Fruit fly (Drosophila melanogaster) whole organism, embryonic: Measurements from ENCODE around the gene CG44088.

Source experiments
- CG10147 ChIP-seq: fragments of 200-800 bp; sonication (Bioruptor generic); optimal IDR thresholded peaks from 2 replicates; lab custom pipeline; 2019; ENCODE audit warnings: missing biosample characterization, mild to moderate bottlenecking, missing genetic modification characterization, moderate library complexity
- CG10321 ChIP-seq: fragments of 200-800 bp; sonication (Bioruptor generic); IDR thresholded peaks from 2 replicates; pipeline ENCODE4 v1.3.6; 2022; ENCODE audit warnings: missing biosample characterization, missing genetic modification characterization
- CG10462 ChIP-seq: fragments of 200-800 bp; sonication (Bioruptor generic); optimal IDR thresholded peaks from 2 replicates; lab custom pipeline; 2016; ENCODE audit warnings: missing biosample characterization, missing genetic modification characterization
- CG10565 ChIP-seq: fragments of 200-800 bp; sonication (Bioruptor generic); optimal IDR thresholded peaks from 3 replicates; lab custom pipeline; 2016; ENCODE audit warnings: missing biosample characterization, mild to moderate bottlenecking, missing genetic modification characterization
- CG11247 ChIP-seq: fragments of 200-800 bp; sonication (Bioruptor generic); IDR thresholded peaks from 2 replicates; pipeline ENCODE4 v1.3.6; 2022; ENCODE audit warnings: missing biosample characterization, missing genetic modification characterization
- CG11504 ChIP-seq: fragments of 200-800 bp; sonication (Bioruptor generic); optimal IDR thresholded peaks from 3 replicates; lab custom pipeline; 2019; ENCODE audit warnings: missing biosample characterization, mild to moderate bottlenecking, missing genetic modification characterization, moderate library complexity
- CG13424 ChIP-seq: fragments of 200-800 bp; sonication (Bioruptor generic); optimal IDR thresholded peaks from 2 replicates; lab custom pipeline; 2019; ENCODE audit warnings: missing biosample characterization, mild to moderate bottlenecking, missing genetic modification characterization, moderate library complexity
- CG14014 ChIP-seq: fragments of 200-800 bp; sonication (Bioruptor generic); IDR thresholded peaks from 2 replicates; pipeline ENCODE4 v1.3.6; 2022; ENCODE audit warnings: missing biosample characterization, missing genetic modification characterization
- CG1647 ChIP-seq: fragments of 200-800 bp; sonication (Bioruptor generic); optimal IDR thresholded peaks from 3 replicates; lab custom pipeline; 2016; ENCODE audit warnings: missing biosample characterization, missing genetic modification characterization
- CG17186 ChIP-seq: fragments of 200-800 bp; sonication (Bioruptor generic); optimal IDR thresholded peaks from 3 replicates; lab custom pipeline; 2017; ENCODE audit warnings: missing biosample characterization, missing genetic modification reagents, missing genetic modification characterization
- CG17361 ChIP-seq: fragments of 200-800 bp; sonication (Bioruptor generic); IDR thresholded peaks from 3 replicates; pipeline ENCODE4 v1.3.6; 2022; ENCODE audit warnings: missing biosample characterization, missing genetic modification characterization
- CG17829 ChIP-seq: fragments of 200-800 bp; optimal IDR thresholded peaks from 2 replicates; lab custom pipeline; 2019; ENCODE audit warnings: missing biosample characterization, mild to moderate bottlenecking, missing genetic modification characterization, moderate library complexity
- CG18262 ChIP-seq: fragments of 200-800 bp; optimal IDR thresholded peaks from 3 replicates; lab custom pipeline; 2019; ENCODE audit warnings: missing biosample characterization, mild to moderate bottlenecking, missing genetic modification characterization, moderate library complexity
- CG2129 ChIP-seq: fragments of 200-800 bp; sonication (Bioruptor generic); IDR thresholded peaks from 2 replicates; pipeline ENCODE4 v1.3.6; 2022; ENCODE audit warnings: missing biosample characterization, missing genetic modification characterization; ENCODE audit not compliant: partially characterized antibody
- CG31224 ChIP-seq: fragments of 200-800 bp; sonication (Bioruptor generic); IDR thresholded peaks from 2 replicates; pipeline ENCODE4 v1.3.6; 2022; ENCODE audit warnings: missing biosample characterization, missing genetic modification characterization
- CG34422 ChIP-seq: fragments of 200-800 bp; sonication (Bioruptor generic); IDR thresholded peaks from 3 replicates; pipeline ENCODE4 v1.3.6; 2022; ENCODE audit warnings: missing biosample characterization, missing genetic modification characterization
- CG4617 ChIP-seq: fragments of 200-800 bp; sonication (Bioruptor generic); optimal IDR thresholded peaks from 3 replicates; lab custom pipeline; 2016; ENCODE audit warnings: missing biosample characterization, missing genetic modification characterization, borderline replicate concordance
- CG4707 ChIP-seq: fragments of 200-800 bp; sonication (Bioruptor generic); optimal IDR thresholded peaks from 2 replicates; lab custom pipeline; 2018; ENCODE audit warnings: missing biosample characterization, mild to moderate bottlenecking, missing genetic modification characterization, moderate library complexity
- CG6654 ChIP-seq: fragments of 200-800 bp; sonication (Bioruptor generic); optimal IDR thresholded peaks from 2 replicates; lab custom pipeline; 2017; ENCODE audit warnings: missing biosample characterization, mild to moderate bottlenecking, missing genetic modification characterization
- CG6765 ChIP-seq: fragments of 200-800 bp; sonication (Bioruptor generic); optimal IDR thresholded peaks from 3 replicates; lab custom pipeline; 2017; ENCODE audit warnings: missing biosample characterization, mild to moderate bottlenecking, missing genetic modification characterization
- CG9876 ChIP-seq: fragments of 200-800 bp; sonication (Bioruptor generic); optimal IDR thresholded peaks from 2 replicates; lab custom pipeline; 2016; ENCODE audit warnings: missing biosample characterization, missing genetic modification characterization
- Dip2 ChIP-seq: fragments of 200-800 bp; sonication (Bioruptor generic); IDR thresholded peaks from 2 replicates; pipeline ENCODE4 v1.3.6; 2022; ENCODE audit warnings: missing biosample characterization, missing genetic modification characterization
- Gug ChIP-seq: fragments of 200-800 bp; sonication (Bioruptor generic); IDR thresholded peaks from 4 replicates; pipeline ENCODE4 v1.3.6; 2022; ENCODE audit warnings: missing biosample characterization, missing genetic modification characterization
- Hr51 ChIP-seq, 2 experiments: fragments of 200-800 bp; sonication (Bioruptor generic); optimal IDR thresholded peaks; 2 replicates in 1 of 2; 3 replicates in 1 of 2; lab custom pipeline; 2016 to 2018; ENCODE audit warnings: missing biosample characterization in 2 of 2, missing genetic modification characterization in 2 of 2, mild to moderate bottlenecking in 1 of 2, moderate library complexity in 1 of 2
- Mad ChIP-seq: fragments of 200-800 bp; sonication (Bioruptor generic); optimal IDR thresholded peaks from 2 replicates; lab custom pipeline; 2016; ENCODE audit warnings: missing biosample characterization, missing genetic modification characterization
- Med ChIP-seq: fragments of 200-800 bp; sonication (Bioruptor generic); peaks from one replicate; lab custom pipeline; 2016; ENCODE audit warnings: missing biosample characterization, missing genetic modification characterization, mild to moderate bottlenecking, inconsistent platforms, moderate library complexity
- Meics ChIP-seq: fragments of 200-800 bp; sonication (Bioruptor generic); optimal IDR thresholded peaks from 2 replicates; lab custom pipeline; 2017; ENCODE audit warnings: missing biosample characterization, mild to moderate bottlenecking, missing genetic modification characterization
- Mes4 ChIP-seq: fragments of 200-800 bp; sonication (Bioruptor generic); optimal IDR thresholded peaks from 2 replicates; lab custom pipeline; 2016; ENCODE audit warnings: missing biosample characterization, missing genetic modification characterization
- NFAT ChIP-seq: fragments of 200-800 bp; sonication (Bioruptor generic); IDR thresholded peaks from 2 replicates; pipeline ENCODE4 v1.3.6; 2022; ENCODE audit warnings: missing biosample characterization, missing genetic modification characterization
- Optix ChIP-seq: fragments of 200-800 bp; sonication (Bioruptor generic); IDR thresholded peaks from 3 replicates; pipeline ENCODE4 v1.3.6; 2022; ENCODE audit warnings: missing biosample characterization, missing genetic modification characterization
- Six4 ChIP-seq: fragments of 200-800 bp; sonication (Bioruptor generic); optimal IDR thresholded peaks from 2 replicates; lab custom pipeline; 2016; ENCODE audit warnings: missing biosample characterization, missing genetic modification characterization
- YL-1 ChIP-seq: fragments of 200-800 bp; sonication (Bioruptor generic); optimal IDR thresholded peaks from 3 replicates; lab custom pipeline; 2017; ENCODE audit warnings: missing biosample characterization, mild to moderate bottlenecking, missing genetic modification characterization
- ac ChIP-seq: fragments of 200-800 bp; sonication (Bioruptor generic); optimal IDR thresholded peaks from 3 replicates; lab custom pipeline; 2017; ENCODE audit warnings: missing biosample characterization, mild to moderate bottlenecking, missing genetic modification characterization
- ash1 ChIP-seq: fragments of 200-800 bp; sonication (Bioruptor generic); optimal IDR thresholded peaks from 2 replicates; lab custom pipeline; 2018; ENCODE audit warnings: missing biosample characterization, mild to moderate bottlenecking, missing genetic modification characterization
- bigmax ChIP-seq: fragments of 200-800 bp; sonication (Bioruptor generic); optimal IDR thresholded peaks from 2 replicates; lab custom pipeline; 2018; ENCODE audit warnings: missing biosample characterization, mild to moderate bottlenecking, missing genetic modification characterization
- chm ChIP-seq: fragments of 200-800 bp; sonication (Bioruptor generic); IDR thresholded peaks from 2 replicates; pipeline ENCODE4 v1.3.6; 2022; ENCODE audit warnings: missing biosample characterization, missing genetic modification characterization
- dimm ChIP-seq: fragments of 200-800 bp; sonication (Bioruptor generic); IDR thresholded peaks from 2 replicates; pipeline ENCODE4 v1.3.6; 2022; ENCODE audit warnings: missing biosample characterization, missing genetic modification characterization
- ems ChIP-seq: fragments of 200-800 bp; sonication (Bioruptor generic); optimal IDR thresholded peaks from 3 replicates; lab custom pipeline; 2016; ENCODE audit warnings: missing biosample characterization, missing genetic modification characterization
- hb ChIP-seq: fragments of 200-800 bp; sonication (Bioruptor generic); IDR thresholded peaks from 3 replicates; pipeline ENCODE4 v1.3.6; 2022; ENCODE audit warnings: missing biosample characterization, missing genetic modification characterization; ENCODE audit not compliant: partially characterized antibody
- hbn ChIP-seq: fragments of 200-800 bp; sonication (Bioruptor generic); IDR thresholded peaks from 2 replicates; pipeline ENCODE4 v1.3.6; 2022; ENCODE audit warnings: missing biosample characterization, missing genetic modification characterization; ENCODE audit not compliant: partially characterized antibody
- ken ChIP-seq: fragments of 200-800 bp; sonication (Bioruptor generic); IDR thresholded peaks from 3 replicates; pipeline ENCODE4 v1.3.6; 2022; ENCODE audit warnings: missing biosample characterization, missing genetic modification characterization
- knrl ChIP-seq: fragments of 200-800 bp; sonication (Bioruptor generic); IDR thresholded peaks from 3 replicates; pipeline ENCODE4 v1.3.6; 2022; ENCODE audit warnings: missing biosample characterization, missing genetic modification characterization; ENCODE audit not compliant: partially characterized antibody
- nerfin-1 ChIP-seq: fragments of 200-800 bp; sonication (Bioruptor generic); optimal IDR thresholded peaks from 3 replicates; lab custom pipeline; 2019; ENCODE audit warnings: missing biosample characterization, mild to moderate bottlenecking, missing genetic modification characterization, moderate library complexity
- onecut ChIP-seq: fragments of 200-800 bp; sonication (Bioruptor generic); IDR thresholded peaks from 2 replicates; pipeline ENCODE4 v1.3.6; 2022; ENCODE audit warnings: missing biosample characterization, missing genetic modification characterization
- pfk ChIP-seq: fragments of 200-800 bp; sonication (Bioruptor generic); optimal IDR thresholded peaks from 2 replicates; lab custom pipeline; 2018; ENCODE audit warnings: missing biosample characterization, mild to moderate bottlenecking, missing genetic modification characterization, moderate library complexity
- pros ChIP-seq: fragments of 200-800 bp; sonication (Bioruptor generic); optimal IDR thresholded peaks from 3 replicates; lab custom pipeline; 2019; ENCODE audit warnings: missing biosample characterization, mild to moderate bottlenecking, missing genetic modification characterization, moderate library complexity
- sim ChIP-seq: fragments of 200-800 bp; sonication (Bioruptor generic); IDR thresholded peaks from 2 replicates; pipeline ENCODE4 v1.3.6; 2022; ENCODE audit warnings: missing biosample characterization, missing genetic modification characterization
- slp2 ChIP-seq: fragments of 200-800 bp; sonication (Bioruptor generic); optimal IDR thresholded peaks from 2 replicates; lab custom pipeline; 2016; ENCODE audit warnings: missing biosample characterization, missing genetic modification characterization
- so ChIP-seq: fragments of 200-800 bp; sonication (Bioruptor generic); IDR thresholded peaks from 3 replicates; pipeline ENCODE4 v1.3.6; 2022; ENCODE audit warnings: missing biosample characterization, missing genetic modification characterization
- stc ChIP-seq: fragments of 200-800 bp; sonication (Bioruptor generic); IDR thresholded peaks from 2 replicates; pipeline ENCODE4 v1.3.6; 2022; ENCODE audit warnings: missing biosample characterization, missing genetic modification characterization
- yki ChIP-seq: fragments of >200 bp; optimal IDR thresholded peaks from 3 replicates; lab custom pipeline; 2018

Gene CG44088

DNA sequence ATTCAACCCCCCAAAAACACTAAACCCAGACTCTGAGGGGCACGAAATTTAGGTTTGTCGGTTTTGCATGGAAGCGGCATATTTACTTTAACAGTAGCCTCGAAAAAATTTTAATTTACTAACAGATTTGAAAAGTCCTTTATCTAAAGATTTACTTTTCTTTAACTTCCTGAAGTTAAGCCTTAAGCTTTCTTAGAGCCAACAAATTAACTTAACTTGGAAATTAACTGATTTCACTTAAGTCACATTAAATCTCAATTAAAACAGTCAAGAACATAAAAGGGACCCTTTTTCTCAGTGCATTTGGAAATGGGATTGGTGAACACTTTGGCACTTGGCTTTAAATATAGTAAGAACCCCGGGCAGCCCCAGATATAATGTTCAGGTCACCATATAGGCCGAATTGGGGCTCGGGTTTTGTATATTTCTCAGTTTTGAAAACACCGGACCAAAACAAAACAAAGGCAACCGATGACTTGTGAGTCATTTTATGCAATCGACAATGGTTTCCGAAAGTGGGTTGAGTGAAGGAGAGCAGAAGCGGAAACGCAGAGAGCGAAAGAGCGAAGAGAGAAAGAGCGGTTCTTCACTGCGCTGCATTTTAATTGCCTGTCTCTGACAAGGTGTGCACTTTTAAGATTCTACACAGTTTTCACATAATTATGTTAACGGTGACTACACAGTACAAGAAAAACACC lies 36.2 kb downstream of the CG44088 start (continued):
- no peak for TF ChIP-seq CG10321 (GFP tag; lab: Robert Waterston, UW)
- no peak for TF ChIP-seq CG4617 (GFP tag; lab: Kevin White, UChicago)
- TF ChIP-seq ems = no peak
- peak; percentile 34 for TF ChIP-seq CG11504 (tag; lab: Kevin White, UChicago)
- TF ChIP-seq CG34422 (GFP tag; lab: Robert Waterston, UW) = no peak
- peak in 1 of 2 experiments; percentile 30 for TF ChIP-seq Hr51 (GFP tag; optimal IDR thresholded peaks at IDR 0.05; lab: Kevin White, UChicago)
- no peak for TF ChIP-seq sim (GFP tag; lab: Robert Waterston, UW)
- no peak for TF ChIP-seq Meics (GFP tag; lab: Kevin White, UChicago)
- no peak for TF ChIP-seq knrl (GFP tag; lab: Robert Waterston, UW)
- TF ChIP-seq chm (GFP tag; lab: Robert Waterston, UW) = no peak
- TF ChIP-seq onecut (GFP tag; lab: Robert Waterston, UW) = no peak
- TF ChIP-seq Six4 (GFP tag; lab: Kevin White, UChicago) = no peak
- no peak for TF ChIP-seq CG14014 (GFP tag; lab: Robert Waterston, UW)
- peak; percentile 42 for TF ChIP-seq CG18262 (tag; lab: Kevin White, UChicago)
- TF ChIP-seq pfk (GFP tag; lab: Kevin White, UChicago) = no peak
- TF ChIP-seq ken (GFP tag; lab: Robert Waterston, UW) = no peak
- no peak for TF ChIP-seq CG17186 (GFP tag; lab: Kevin White, UChicago)
- no peak for TF ChIP-seq ac
- TF ChIP-seq Mes4 (GFP tag; lab: Kevin White, UChicago) = no peak
- no peak for TF ChIP-seq CG1647 (GFP tag; lab: Kevin White, UChicago)
- TF ChIP-seq NFAT (GFP tag; lab: Robert Waterston, UW) = no peak
- no peak for TF ChIP-seq CG11247 (GFP tag; lab: Robert Waterston, UW)
- peak; percentile 1 for TF ChIP-seq CG10462 (GFP tag; lab: Kevin White, UChicago)
- no peak for TF ChIP-seq CG6765 (GFP tag; lab: Kevin White, UChicago)
- TF ChIP-seq hbn (GFP tag; lab: Robert Waterston, UW) = no peak
- TF ChIP-seq CG4707 (GFP tag; lab: Kevin White, UChicago) = no peak
- TF ChIP-seq CG31224 (GFP tag; lab: Robert Waterston, UW) = no peak
- peak; percentile 78 for TF ChIP-seq yki (lab: Kevin White, UChicago)
- no peak for TF ChIP-seq so
- no peak for TF ChIP-seq pros (GFP tag; lab: Kevin White, UChicago)
- TF ChIP-seq slp2 = no peak
- TF ChIP-seq CG9876 (GFP tag; lab: Kevin White, UChicago) = no peak
- no peak for TF ChIP-seq CG10147
- no peak for TF ChIP-seq CG6654 (GFP tag; lab: Kevin White, UChicago)
- no peak for TF ChIP-seq stc (GFP tag; lab: Robert Waterston, UW)
- TF ChIP-seq bigmax (GFP tag; lab: Kevin White, UChicago) = no peak
- no peak for TF ChIP-seq ash1
- no peak for TF ChIP-seq dimm (GFP tag; lab: Robert Waterston, UW)
- peak; percentile 78 for TF ChIP-seq Med (GFP tag; lab: Kevin White, UChicago)
- no peak for TF ChIP-seq Dip2 (GFP tag; lab: Robert Waterston, UW)
- no peak for TF ChIP-seq Mad
- no peak for TF ChIP-seq CG17361 (GFP tag; lab: Robert Waterston, UW)
- no peak for TF ChIP-seq CG2129 (GFP tag; lab: Robert Waterston, UW)
- no peak for TF ChIP-seq YL-1
- TF ChIP-seq CG13424 (tag; lab: Kevin White, UChicago) = no peak
- TF ChIP-seq hb (GFP tag; lab: Robert Waterston, UW) = no peak
- TF ChIP-seq nerfin-1 (tag; lab: Kevin White, UChicago) = no peak
- TF ChIP-seq Optix (GFP tag; lab: Robert Waterston, UW) = no peak
- no peak for TF ChIP-seq CG10565 (GFP tag; lab: Kevin White, UChicago)
- TF ChIP-seq Gug (GFP tag; lab: Robert Waterston, UW) = no peak
- no peak for TF ChIP-seq CG17829 (tag; lab: Kevin White, UChicago)
